Fruit fly (Drosophila melanogaster) whole organism, pupa: ENCODE data around the gene CG34174.

Source experiments
- CG12605 ChIP-seq: fragments of 200-800 bp; sonication (Bioruptor generic); IDR thresholded peaks from 2 replicates; pipeline ENCODE4 v1.3.6; 2022; ENCODE audit warnings: missing biosample characterization, missing genetic modification characterization
- CG14655 ChIP-seq: fragments of 200-800 bp; sonication (Bioruptor generic); optimal IDR thresholded peaks from 3 replicates; lab custom pipeline; 2017; ENCODE audit warnings: mild to moderate bottlenecking, missing biosample characterization, missing genetic modification reagents, missing genetic modification characterization
- Snoo ChIP-seq: fragments of 200-800 bp; sonication (Bioruptor generic); optimal IDR thresholded peaks from 3 replicates; lab custom pipeline; 2017; ENCODE audit warnings: missing biosample characterization, mild to moderate bottlenecking, missing genetic modification characterization, inconsistent platforms

- TF ChIP-seq CG14655 (no peak), Snoo (tag; lab: Kevin White, UChicago) (no peak), CG12605 (no peak)
Observed at dm6 chr2L:2216065-2216464, 2.0 kb downstream of the CG34174 start, which contains the start of gene daed.
